Fruit fly (Drosophila melanogaster) Kc167 (cell line): ENCODE data around the gene CG13893.

Experiments
- Myc ChIP-seq: fragments of >200 bp; optimal IDR thresholded peaks from 2 replicates; lab custom pipeline; 2017; ENCODE audit warnings: missing external identifiers
- Sin3A ChIP-seq: fragments of >200 bp; optimal IDR thresholded peaks from 2 replicates; lab custom pipeline; 2018; ENCODE audit warnings: missing external identifiers
- h ChIP-seq: fragments of >200 bp; optimal IDR thresholded peaks from 3 replicates; lab custom pipeline; 2018; ENCODE audit warnings: missing external identifiers
- insv ChIP-seq: fragments of >200 bp; optimal IDR thresholded peaks from 3 replicates; lab custom pipeline; 2018; ENCODE audit warnings: missing external identifiers
- psq ChIP-seq: fragments of >200 bp; optimal IDR thresholded peaks from 2 replicates; lab custom pipeline; 2017; ENCODE audit warnings: missing external identifiers
- ttk ChIP-seq: sonication (Bioruptor generic); optimal IDR thresholded peaks from 2 replicates; lab custom pipeline; 2017; ENCODE audit warnings: missing external identifiers

dm6 chr3L:559390-560034 is 44.3 kb downstream of the CG13893 start:
- TF ChIP-seq psq (no peak), h (no peak), insv (lab: Kevin White, UChicago) (no peak), Sin3A (lab: Kevin White, UChicago) (no peak), Myc (lab: Kevin White, UChicago) (no peak), ttk (no peak)
